Worm (Caenorhabditis elegans): ENCODE measurements around the gene let-268.

DNA sequence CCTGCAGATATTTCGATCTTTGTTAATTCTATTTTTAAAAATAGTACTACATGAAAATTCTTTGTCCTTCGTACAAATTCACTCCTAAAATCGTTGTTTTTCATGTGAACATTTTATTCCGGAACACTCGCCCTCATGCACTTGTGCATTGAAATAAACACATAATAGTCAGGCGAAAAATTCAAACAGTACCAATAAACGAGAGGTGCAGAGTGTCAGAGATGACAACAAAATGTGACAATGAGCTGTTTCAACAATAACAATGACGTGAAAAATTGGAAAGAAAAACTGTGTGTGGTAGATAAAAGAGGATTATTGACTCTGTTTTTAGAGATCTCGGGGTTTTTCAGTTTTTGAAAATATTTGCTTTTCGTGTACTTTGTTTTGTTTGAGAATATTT is 11.6 kb downstream of the let-268 start, which contains the start of gene F52H3.6:
- TF ChIP-seq mdl-1 (tag; optimal IDR thresholded peaks at IDR 0.05) (no peak), ama-1 (optimal IDR thresholded peaks at IDR 0.05) (no peak), pha-4 (tag; optimal IDR thresholded peaks at IDR 0.05) (peak; percentile 74), ZK546.5 (tag; optimal IDR thresholded peaks at IDR 0.05) (no peak)

Data from whole organism, L3 larva.